Fruit fly (Drosophila melanogaster): ENCODE results near the gene Tsp86D.

The Tsp86D gene

dm6 chr3R:10888633-10889519, 20.4 kb downstream of the Tsp86D start (continued):
- TF ChIP-seq CG3726 (GFP tag; IDR thresholded peaks at IDR 0.05): no peak
- no peak for TF ChIP-seq tin (GFP tag; optimal IDR thresholded peaks at IDR 0.05)
- TF ChIP-seq CG13287 (GFP tag; IDR thresholded peaks at IDR 0.05; ENCODE audit: partially characterized antibody): peak; percentile 37
- no peak for TF ChIP-seq gsb (GFP tag; IDR thresholded peaks at IDR 0.05)
- peak; percentile 30 for TF ChIP-seq Jarid2 (GFP tag; optimal IDR thresholded peaks at IDR 0.05)
- 0 out of 2 replicates have a peak, but pooled peaks have one; percentile 13 for TF ChIP-seq Scr (GFP tag; IDR thresholded peaks at IDR 0.05; ENCODE audit: partially characterized antibody)
- no peak for TF ChIP-seq lola (GFP tag; optimal IDR thresholded peaks at IDR 0.05)
- no peak for TF ChIP-seq CG15073 (GFP tag; optimal IDR thresholded peaks at IDR 0.05)
- TF ChIP-seq Drgx (GFP tag; IDR thresholded peaks at IDR 0.05): peak; percentile 39
- TF ChIP-seq vnd (GFP tag; IDR thresholded peaks at IDR 0.05; ENCODE audit: partially characterized antibody): no peak
- TF ChIP-seq CG14667 (GFP tag; IDR thresholded peaks at IDR 0.05): no peak
- TF ChIP-seq CG16779 (GFP tag; IDR thresholded peaks at IDR 0.05): peak; percentile 28; the same call in 1 of the 2 replicates
- TF ChIP-seq bsh (GFP tag; optimal IDR thresholded peaks at IDR 0.05): peak; percentile 4 to 82
- TF ChIP-seq Sox102F (GFP tag; optimal IDR thresholded peaks at IDR 0.05): no peak
- TF ChIP-seq Fer1 (GFP tag; optimal IDR thresholded peaks at IDR 0.05): peak; percentile 48
- TF ChIP-seq Sry-β (GFP tag; optimal IDR thresholded peaks at IDR 0.05): no peak
- TF ChIP-seq danr (GFP tag; IDR thresholded peaks at IDR 0.05): no peak
- no peak for TF ChIP-seq CG16863 (GFP tag; optimal IDR thresholded peaks at IDR 0.05)
- no peak for TF ChIP-seq zf30C (GFP tag; optimal IDR thresholded peaks at IDR 0.05)
- TF ChIP-seq cg (GFP tag; optimal IDR thresholded peaks at IDR 0.05): peak; percentile 67
- no peak for TF ChIP-seq CG12299 (tag; optimal IDR thresholded peaks at IDR 0.05)
- TF ChIP-seq sim (GFP tag; IDR thresholded peaks at IDR 0.05): 0 out of 2 replicates have a peak, but pooled peaks have one; percentile 6
- peak; percentile 82 for TF ChIP-seq mirr (GFP tag; optimal IDR thresholded peaks at IDR 0.05)
- no peak for TF ChIP-seq Abd-B (GFP tag; optimal IDR thresholded peaks at IDR 0.05)
- TF ChIP-seq CG1832 (GFP tag; optimal IDR thresholded peaks at IDR 0.05): no peak
- TF ChIP-seq CG10267 (tag; optimal IDR thresholded peaks at IDR 0.05): no peak
- peak; percentile 2 for TF ChIP-seq CG15011 (GFP tag; optimal IDR thresholded peaks at IDR 0.05)
- TF ChIP-seq maf-S (GFP tag; optimal IDR thresholded peaks at IDR 0.05): no peak
- TF ChIP-seq Gug (GFP tag; IDR thresholded peaks at IDR 0.05): peak; percentile 25; the same call in 1 of the 4 replicates
- no peak for TF ChIP-seq CG4328 (GFP tag; optimal IDR thresholded peaks at IDR 0.05)
- TF ChIP-seq tio (GFP tag; optimal IDR thresholded peaks at IDR 0.05): no peak
- TF ChIP-seq pros (GFP tag; optimal IDR thresholded peaks at IDR 0.05): no peak
- TF ChIP-seq CG14014 (GFP tag; IDR thresholded peaks at IDR 0.05): peak; percentile 63; the same call in 1 of the 2 replicates
- TF ChIP-seq CG15479 (GFP tag; optimal IDR thresholded peaks at IDR 0.05): no peak
- peak; percentile 80 for TF ChIP-seq sens (GFP tag)
- no peak for TF ChIP-seq CkIIα-i1 (GFP tag; IDR thresholded peaks at IDR 0.05)
- TF ChIP-seq CG33557 (GFP tag; optimal IDR thresholded peaks at IDR 0.05): no peak
- peak; percentile 58 for TF ChIP-seq exex (tag; optimal IDR thresholded peaks at IDR 0.05)
- TF ChIP-seq CG11696 (GFP tag; IDR thresholded peaks at IDR 0.05): peak; percentile 50; the same call in 1 of the 2 replicates
- no peak for TF ChIP-seq CG11093 (GFP tag; IDR thresholded peaks at IDR 0.05)
- no peak for TF ChIP-seq Awh (GFP tag; IDR thresholded peaks at IDR 0.05)
- TF ChIP-seq org-1 (GFP tag; optimal IDR thresholded peaks at IDR 0.05): no peak
- TF ChIP-seq Dll (GFP tag; IDR thresholded peaks at IDR 0.05; ENCODE audit: partially characterized antibody): peak; percentile 57; the same call in 3 of the 4 replicates
- no peak for TF ChIP-seq Neu2 (GFP tag; optimal IDR thresholded peaks at IDR 0.05; ENCODE audit: borderline replicate concordance)
- peak; percentile 17 for TF ChIP-seq NfI (GFP tag; optimal IDR thresholded peaks at IDR 0.05)
- TF ChIP-seq sob (GFP tag; IDR thresholded peaks at IDR 0.05): peak; percentile 6; the same call in 1 of the 2 replicates
- TF ChIP-seq CG12659 (GFP tag; optimal IDR thresholded peaks at IDR 0.05): no peak

Data from whole organism, embryonic.